Fruit fly (Drosophila melanogaster) whole organism, embryonic: ENCODE measurements around the gene Shc.

Source experiments
- CG10366 ChIP-seq: fragments of 200-800 bp; sonication (Bioruptor generic); IDR thresholded peaks from 2 replicates; pipeline ENCODE4 v1.3.6; 2022; ENCODE audit warnings: missing biosample characterization, missing genetic modification characterization
- CG11093 ChIP-seq: fragments of 200-800 bp; sonication (Bioruptor generic); IDR thresholded peaks from 3 replicates; pipeline ENCODE4 v1.3.6; 2022; ENCODE audit warnings: missing biosample characterization, missing genetic modification characterization
- CG11695 ChIP-seq: fragments of 200-800 bp; sonication (Bioruptor generic); IDR thresholded peaks from 3 replicates; pipeline ENCODE4 v1.3.6; 2022; ENCODE audit warnings: missing biosample characterization, missing genetic modification characterization
- CG13894 ChIP-seq: fragments of 200-800 bp; sonication (Bioruptor generic); optimal IDR thresholded peaks from 3 replicates; lab custom pipeline; 2018; ENCODE audit warnings: missing biosample characterization, mild to moderate bottlenecking, missing genetic modification characterization, moderate library complexity
- CG14441 ChIP-seq: fragments of 200-800 bp; sonication (Bioruptor generic); IDR thresholded peaks from 2 replicates; pipeline ENCODE4 v1.3.6; 2022; ENCODE audit warnings: missing biosample characterization, missing genetic modification characterization
- CG14667 ChIP-seq: fragments of 200-800 bp; sonication (Bioruptor generic); IDR thresholded peaks from 2 replicates; pipeline ENCODE4 v1.3.6; 2022; ENCODE audit warnings: missing biosample characterization, missing genetic modification characterization
- CG15011 ChIP-seq: fragments of 200-800 bp; sonication (Bioruptor generic); optimal IDR thresholded peaks from 3 replicates; lab custom pipeline; 2018; ENCODE audit warnings: missing biosample characterization, mild to moderate bottlenecking, missing genetic modification characterization
- CG15269 ChIP-seq: fragments of 200-800 bp; sonication (Bioruptor generic); optimal IDR thresholded peaks from 2 replicates; lab custom pipeline; 2018; ENCODE audit warnings: missing biosample characterization, mild to moderate bottlenecking, missing genetic modification characterization, moderate library complexity
- CG1602 ChIP-seq: fragments of 200-800 bp; sonication (Bioruptor generic); optimal IDR thresholded peaks from 3 replicates; lab custom pipeline; 2016; ENCODE audit warnings: missing biosample characterization, missing genetic modification characterization
- CG17829 ChIP-seq: fragments of 200-800 bp; optimal IDR thresholded peaks from 2 replicates; lab custom pipeline; 2019; ENCODE audit warnings: missing biosample characterization, mild to moderate bottlenecking, missing genetic modification characterization, moderate library complexity
- CG1832 ChIP-seq: fragments of 200-800 bp; sonication (Bioruptor generic); optimal IDR thresholded peaks from 2 replicates; lab custom pipeline; 2017; ENCODE audit warnings: missing biosample characterization, mild to moderate bottlenecking, missing genetic modification characterization, inconsistent platforms
- CG2199 ChIP-seq: fragments of 200-800 bp; sonication (Bioruptor generic); IDR thresholded peaks from 3 replicates; pipeline ENCODE4 v1.3.6; 2022; ENCODE audit warnings: missing biosample characterization, missing genetic modification characterization
- CG31441 ChIP-seq: fragments of 200-800 bp; sonication (Bioruptor generic); IDR thresholded peaks from 2 replicates; pipeline ENCODE4 v1.3.6; 2022; ENCODE audit warnings: missing biosample characterization, missing genetic modification characterization
- CG32532 ChIP-seq: fragments of 200-800 bp; sonication (Bioruptor generic); IDR thresholded peaks from 2 replicates; pipeline ENCODE4 v1.3.6; 2022; ENCODE audit warnings: missing biosample characterization, missing genetic modification characterization
- CG3838 ChIP-seq: fragments of 200-800 bp; sonication (Bioruptor generic); optimal IDR thresholded peaks from 3 replicates; lab custom pipeline; 2016; ENCODE audit warnings: missing biosample characterization, missing genetic modification characterization
- CG8089 ChIP-seq: fragments of 200-800 bp; sonication (Bioruptor generic); optimal IDR thresholded peaks from 3 replicates; lab custom pipeline; 2016; ENCODE audit warnings: missing biosample characterization, missing genetic modification characterization
- CG9609 ChIP-seq: fragments of 200-800 bp; sonication (Bioruptor generic); optimal IDR thresholded peaks from 3 replicates; lab custom pipeline; 2016; ENCODE audit warnings: missing biosample characterization, missing genetic modification characterization
- CG9932 ChIP-seq: fragments of 200-800 bp; sonication (Bioruptor generic); IDR thresholded peaks from 2 replicates; pipeline ENCODE4 v1.3.6; 2022; ENCODE audit warnings: missing biosample characterization, missing genetic modification characterization
- CkIIα-i1 ChIP-seq: fragments of 200-800 bp; sonication (Bioruptor generic); IDR thresholded peaks from 2 replicates; pipeline ENCODE4 v1.3.6; 2022; ENCODE audit warnings: missing biosample characterization, missing genetic modification characterization
- Drgx ChIP-seq: fragments of 200-800 bp; sonication (Bioruptor generic); IDR thresholded peaks from 2 replicates; pipeline ENCODE4 v1.3.6; 2022; ENCODE audit warnings: missing biosample characterization, missing genetic modification characterization
- Eip74EF ChIP-seq, 2 experiments: fragments of 200-800 bp in 1 of 2; fragments of >200 bp in 1 of 2; sonication (Bioruptor generic) in 1 of 2; optimal IDR thresholded peaks; 2 replicates each; lab custom pipeline; 2017 to 2019; ENCODE audit warnings: missing biosample characterization in 2 of 2, missing genetic modification characterization in 2 of 2, mild to moderate bottlenecking in 1 of 2, moderate library complexity in 1 of 2
- Elba2 ChIP-seq: fragments of 200-800 bp; sonication (Bioruptor generic); optimal IDR thresholded peaks from 3 replicates; lab custom pipeline; 2016; ENCODE audit warnings: missing biosample characterization, missing genetic modification characterization
- HLH4C ChIP-seq: fragments of 200-800 bp; sonication (Bioruptor generic); IDR thresholded peaks from 3 replicates; pipeline ENCODE4 v1.3.6; 2022; ENCODE audit warnings: missing biosample characterization, missing genetic modification characterization; ENCODE audit not compliant: partially characterized antibody
- Hand ChIP-seq: fragments of 200-800 bp; sonication (Bioruptor generic); optimal IDR thresholded peaks from 2 replicates; lab custom pipeline; 2017; ENCODE audit warnings: mild to moderate bottlenecking, missing biosample characterization, missing genetic modification reagents, missing genetic modification characterization
- Oli ChIP-seq: fragments of 200-800 bp; sonication (Bioruptor generic); optimal IDR thresholded peaks from 2 replicates; lab custom pipeline; 2018; ENCODE audit warnings: missing biosample characterization, mild to moderate bottlenecking, missing genetic modification characterization, moderate library complexity
- Pdp1 ChIP-seq, 2 experiments: fragments of 200-800 bp; sonication (Bioruptor generic); optimal IDR thresholded peaks; 3 replicates each; lab custom pipeline; 2016; ENCODE audit warnings: missing biosample characterization in 2 of 2, missing genetic modification characterization in 2 of 2, mild to moderate bottlenecking in 1 of 2, moderate library complexity in 1 of 2
- Poxn ChIP-seq: fragments of 200-800 bp; sonication (Bioruptor generic); IDR thresholded peaks from 2 replicates; pipeline ENCODE4 v1.3.6; 2022; ENCODE audit warnings: missing biosample characterization, missing genetic modification characterization
- Sox102F ChIP-seq: fragments of 200-800 bp; sonication (Bioruptor generic); optimal IDR thresholded peaks from 2 replicates; lab custom pipeline; 2018; ENCODE audit warnings: missing biosample characterization, mild to moderate bottlenecking, missing genetic modification characterization, moderate library complexity
- Spps ChIP-seq: fragments of 200-800 bp; sonication (Bioruptor generic); optimal IDR thresholded peaks from 2 replicates; lab custom pipeline; 2018; ENCODE audit warnings: missing biosample characterization, mild to moderate bottlenecking, missing genetic modification characterization
- amos ChIP-seq: fragments of 200-800 bp; sonication (Bioruptor generic); IDR thresholded peaks from 2 replicates; pipeline ENCODE4 v1.3.6; 2022; ENCODE audit warnings: missing biosample characterization, missing genetic modification characterization; ENCODE audit not compliant: partially characterized antibody
- az2 ChIP-seq: fragments of 200-800 bp; sonication (Bioruptor generic); optimal IDR thresholded peaks from 3 replicates; lab custom pipeline; 2016; ENCODE audit warnings: missing biosample characterization, missing genetic modification characterization
- chm ChIP-seq: fragments of 200-800 bp; sonication (Bioruptor generic); IDR thresholded peaks from 2 replicates; pipeline ENCODE4 v1.3.6; 2022; ENCODE audit warnings: missing biosample characterization, missing genetic modification characterization
- ci ChIP-seq: fragments of 200-800 bp; sonication (Bioruptor generic); IDR thresholded peaks from 3 replicates; pipeline ENCODE4 v1.3.6; 2022; ENCODE audit warnings: missing biosample characterization, missing genetic modification characterization
- disco-r ChIP-seq: fragments of 200-800 bp; sonication (Bioruptor generic); optimal IDR thresholded peaks from 2 replicates; lab custom pipeline; 2016; ENCODE audit warnings: missing biosample characterization, missing genetic modification characterization
- hkb ChIP-seq, 2 experiments: fragments of 200-800 bp in 1 of 2; fragments of >200 bp in 1 of 2; sonication (Bioruptor generic) in 1 of 2; IDR thresholded peaks in 1 of 2; optimal IDR thresholded peaks in 1 of 2; 2 replicates each; pipeline versions ENCODE4 v1.3.6 to Lab custom; 2017 to 2022; ENCODE audit warnings: missing biosample characterization in 1 of 2, missing genetic modification characterization in 1 of 2
- klu ChIP-seq: fragments of 200-800 bp; sonication (Bioruptor generic); IDR thresholded peaks from 2 replicates; pipeline ENCODE4 v1.3.6; 2022; ENCODE audit warnings: missing biosample characterization, missing genetic modification characterization
- knrl ChIP-seq: fragments of 200-800 bp; sonication (Bioruptor generic); IDR thresholded peaks from 3 replicates; pipeline ENCODE4 v1.3.6; 2022; ENCODE audit warnings: missing biosample characterization, missing genetic modification characterization; ENCODE audit not compliant: partially characterized antibody
- mirr ChIP-seq: fragments of 200-800 bp; sonication (Bioruptor generic); optimal IDR thresholded peaks from 3 replicates; lab custom pipeline; 2018; ENCODE audit warnings: missing biosample characterization, mild to moderate bottlenecking, missing genetic modification characterization
- pan ChIP-seq, 4 experiments: fragments of >200 bp in 3 of 4; fragments of 200-800 bp in 1 of 4; sonication (Bioruptor generic) in 1 of 4; optimal IDR thresholded peaks in 3 of 4; IDR thresholded peaks in 1 of 4; 2 replicates each; pipeline versions ENCODE4 v1.3.6 to Lab custom; 2017 to 2022; ENCODE audit warnings: missing biosample characterization in 2 of 4, missing genetic modification characterization in 2 of 4, mixed read lengths in 1 of 4
- prd ChIP-seq, 3 experiments: fragments of >200 bp in 2 of 3; fragments of 200-800 bp in 1 of 3; sonication (Bioruptor generic) in 1 of 3; optimal IDR thresholded peaks in 2 of 3; IDR thresholded peaks in 1 of 3; 2 replicates in 2 of 3; 3 replicates in 1 of 3; pipeline versions ENCODE4 v1.3.6 to Lab custom; 2017 to 2022; ENCODE audit warnings: missing biosample characterization in 1 of 3, missing genetic modification characterization in 1 of 3
- pum ChIP-seq: fragments of 200-800 bp; sonication (Bioruptor generic); optimal IDR thresholded peaks from 2 replicates; lab custom pipeline; 2016; ENCODE audit warnings: missing biosample characterization, missing genetic modification characterization
- sens-2 ChIP-seq: fragments of 200-800 bp; sonication (Bioruptor generic); IDR thresholded peaks from 2 replicates; pipeline ENCODE4 v1.3.6; 2022; ENCODE audit warnings: missing biosample characterization, missing genetic modification characterization
- slbo ChIP-seq: fragments of 200-800 bp; sonication (Bioruptor generic); IDR thresholded peaks from 2 replicates; pipeline ENCODE4 v1.3.6; 2022; ENCODE audit warnings: missing biosample characterization, missing genetic modification characterization
- tap ChIP-seq: fragments of 200-800 bp; optimal IDR thresholded peaks from 3 replicates; lab custom pipeline; 2019; ENCODE audit warnings: missing biosample characterization, mild to moderate bottlenecking, missing genetic modification characterization, moderate library complexity
- ttk ChIP-seq: fragments of 200-800 bp; sonication (Bioruptor generic); IDR thresholded peaks from 2 replicates; pipeline ENCODE4 v2.1.2; 2022; ENCODE audit warnings: missing biosample characterization, missing genetic modification characterization
- wor ChIP-seq: fragments of 200-800 bp; sonication (Bioruptor generic); IDR thresholded peaks from 2 replicates; pipeline ENCODE4 v1.3.6; 2022; ENCODE audit warnings: missing biosample characterization, missing genetic modification characterization
- zfh1 ChIP-seq: fragments of 200-800 bp; sonication (Bioruptor generic); IDR thresholded peaks from 3 replicates; pipeline ENCODE4 v1.3.6; 2022; ENCODE audit warnings: missing biosample characterization, missing genetic modification characterization

Shc gene

DNA sequence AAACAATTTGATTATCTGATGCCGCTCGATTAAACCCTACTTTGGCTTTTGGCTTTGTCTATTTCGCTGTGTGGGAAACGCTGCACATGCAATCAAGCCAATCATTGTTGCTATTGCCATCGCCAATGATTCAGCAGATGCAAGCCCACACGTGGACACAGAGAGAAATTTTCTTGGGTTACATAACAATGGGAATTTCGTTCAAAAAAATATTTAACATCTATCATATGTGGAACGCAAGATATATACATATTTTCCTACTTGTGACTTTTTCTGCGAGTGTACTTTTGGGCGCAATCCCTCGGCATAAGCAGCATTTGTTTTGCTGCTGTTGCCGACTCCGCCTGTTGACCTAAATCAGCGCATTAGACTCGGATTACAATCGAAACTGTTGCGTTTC is 7.5 kb upstream of the Shc start (continued):
- no peak for TF ChIP-seq pan (optimal IDR thresholded peaks at IDR 0.05; lab: Kevin White, UChicago)
- peak in 1 of 2 experiments; percentile 64 for TF ChIP-seq pan (GFP tag; optimal IDR thresholded peaks at IDR 0.05 in 1 of 2, IDR thresholded peaks at IDR 0.05 in 1 of 2)
- TF ChIP-seq Sox102F (GFP tag; lab: Kevin White, UChicago): peak; percentile 25
- TF ChIP-seq prd (optimal IDR thresholded peaks at IDR 0.05; lab: Kevin White, UChicago): no peak
- TF ChIP-seq prd (GFP tag; IDR thresholded peaks at IDR 0.05; lab: Robert Waterston, UW): peak; percentile 33; the same call in 1 of the 3 replicates
- no peak for TF ChIP-seq wor (GFP tag; lab: Robert Waterston, UW)
- TF ChIP-seq CG10366 (GFP tag; lab: Robert Waterston, UW): peak; percentile 54
- TF ChIP-seq klu (GFP tag; lab: Robert Waterston, UW): 0 out of 2 replicates have a peak, but pooled peaks have one; percentile 28
- 0 out of 2 replicates have a peak, but pooled peaks have one; percentile 16 for TF ChIP-seq chm
- TF ChIP-seq CG15011 (GFP tag; lab: Kevin White, UChicago): no peak
- 0 out of 2 replicates have a peak, but pooled peaks have one; percentile 5 for TF ChIP-seq ttk
- TF ChIP-seq tap (tag; lab: Kevin White, UChicago): no peak
- TF ChIP-seq mirr (GFP tag; lab: Kevin White, UChicago): no peak
- TF ChIP-seq CG14441 (GFP tag; lab: Robert Waterston, UW): peak; percentile 40
- TF ChIP-seq CG17829 (tag; lab: Kevin White, UChicago): no peak
- TF ChIP-seq hkb (optimal IDR thresholded peaks at IDR 0.05; lab: Kevin White, UChicago): no peak
- 0 out of 2 replicates have a peak, but pooled peaks have one; percentile 21 for TF ChIP-seq hkb (GFP tag; IDR thresholded peaks at IDR 0.05; lab: Robert Waterston, UW)
- TF ChIP-seq CG1602 (GFP tag; lab: Kevin White, UChicago): no peak
- TF ChIP-seq Drgx (GFP tag; lab: Robert Waterston, UW): peak; percentile 83
- no peak for TF ChIP-seq CG31441 (GFP tag; lab: Robert Waterston, UW)
- TF ChIP-seq sens-2 (GFP tag; lab: Robert Waterston, UW): 0 out of 2 replicates have a peak, but pooled peaks have one; percentile 4
- peak; percentile 40; the same call in 1 of the 3 replicates for TF ChIP-seq CG11695 (GFP tag; lab: Robert Waterston, UW)
- 0 out of 3 replicates have a peak, but pooled peaks have one; percentile 33 for TF ChIP-seq CG2199 (GFP tag; lab: Robert Waterston, UW)
- peak; percentile 65; the same call in 2 of the 3 replicates for TF ChIP-seq ci (GFP tag; lab: Robert Waterston, UW)
- TF ChIP-seq CG32532 (GFP tag; lab: Robert Waterston, UW): 0 out of 2 replicates have a peak, but pooled peaks have one; percentile 9
- 0 out of 3 replicates have a peak, but pooled peaks have one; percentile 24 for TF ChIP-seq zfh1
- TF ChIP-seq CG13894: no peak
- peak in 1 of 2 experiments; percentile 71 for TF ChIP-seq Pdp1 (GFP tag; optimal IDR thresholded peaks at IDR 0.05; lab: Kevin White, UChicago)

DNA sequence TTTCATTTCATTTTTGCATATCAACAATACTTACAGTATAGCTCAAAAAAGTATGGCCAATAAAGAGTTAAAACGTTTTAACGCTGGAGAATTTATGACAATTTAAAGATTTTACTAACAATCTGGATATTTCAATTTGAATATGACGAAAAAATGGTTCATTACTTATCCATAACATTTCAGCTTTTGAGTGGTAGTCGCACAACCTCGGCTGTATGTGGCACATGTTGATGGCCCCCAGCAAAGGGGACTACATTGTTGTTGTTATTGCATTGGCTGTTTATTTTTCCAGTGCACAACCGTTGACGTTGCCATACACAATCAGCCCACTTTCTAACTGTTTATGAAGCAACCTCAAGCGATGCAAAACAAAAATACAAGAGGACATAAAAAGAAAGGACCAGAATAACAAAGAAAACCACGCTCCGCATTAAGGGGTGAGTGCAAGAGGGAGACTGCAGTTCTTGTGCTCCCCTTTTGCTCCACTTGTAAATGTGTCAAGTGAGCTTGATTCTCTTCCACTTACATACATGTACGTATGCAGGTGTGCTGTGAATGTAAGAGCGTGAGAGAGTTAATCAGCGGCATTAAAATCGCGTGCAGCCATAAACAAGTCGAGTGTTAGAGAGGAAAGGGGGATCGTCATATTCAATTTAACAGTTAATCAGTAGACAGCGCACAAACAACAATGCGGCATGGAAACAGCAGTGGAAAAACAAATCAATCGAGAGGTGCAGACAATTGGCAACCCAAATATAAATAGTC is 6.6 kb upstream of the Shc start:
- TF ChIP-seq CkIIα-i1 (GFP tag; lab: Robert Waterston, UW) (no peak), amos (no peak), CG2199 (GFP tag; lab: Robert Waterston, UW) (no peak), disco-r (GFP tag; lab: Kevin White, UChicago) (no peak), CG14667 (GFP tag; lab: Robert Waterston, UW) (peak; percentile 18; the same call in 1 of the 2 replicates), pum (peak; percentile 12), Poxn (no peak), CG15269 (peak; percentile 66), HLH4C (no peak), knrl (no peak), CG9932 (no peak), CG8089 (GFP tag; lab: Kevin White, UChicago) (no peak), CG11093 (GFP tag; lab: Robert Waterston, UW) (no peak), Oli (tag; lab: Kevin White, UChicago) (peak; percentile 62), Eip74EF (GFP tag; optimal IDR thresholded peaks at IDR 0.05; lab: Kevin White, UChicago) (peak in 1 of 2 experiments; percentile 53), slbo (peak; percentile 38), CG9609 (no peak), Elba2 (GFP tag; lab: Kevin White, UChicago) (no peak), CG1832 (no peak), CG3838 (GFP tag; lab: Kevin White, UChicago) (no peak), Hand (GFP tag; lab: Kevin White, UChicago) (no peak), az2 (GFP tag; lab: Kevin White, UChicago) (peak; percentile 19), Spps (tag; lab: Kevin White, UChicago) (no peak)
